Worm (Caenorhabditis elegans): ENCODE data around the gene F53F8.5.

Gene F53F8.5

ce11 chrV:20728763-20729350, 25.0 kb upstream of the F53F8.5 start, which contains the start of gene ipla-3 (continued):
- TF ChIP-seq hmg-1.1 (GFP tag; IDR thresholded peaks at IDR 0.05) (peak; percentile 71), nhr-237 (tag; optimal IDR thresholded peaks at IDR 0.05) (no peak), mep-1 (tag; optimal IDR thresholded peaks at IDR 0.05) (peak; percentile 69), nhr-28 (tag; optimal IDR thresholded peaks at IDR 0.05) (peak; percentile 84), madf-5 (GFP tag; IDR thresholded peaks at IDR 0.05) (no peak), pqm-1 (tag; optimal IDR thresholded peaks at IDR 0.05) (peak; percentile 81), nhr-102 (tag; optimal IDR thresholded peaks at IDR 0.05) (peak; percentile 71), F44E2.7 (GFP tag; IDR thresholded peaks at IDR 0.05) (no peak), unc-130 (GFP tag; optimal IDR thresholded peaks at IDR 0.05) (no peak), unc-62 (GFP tag; optimal IDR thresholded peaks at IDR 0.05 in 1 of 2) (peak in 1 of 2 experiments; percentile 84), unc-62 (tag; optimal IDR thresholded peaks at IDR 0.05) (no peak), dmd-6 (GFP tag; IDR thresholded peaks at IDR 0.05) (peak; percentile 97), dmd-9 (GFP tag; IDR thresholded peaks at IDR 0.05) (no peak), ztf-11 (tag; optimal IDR thresholded peaks at IDR 0.05) (no peak), lin-39 (tag; optimal IDR thresholded peaks at IDR 0.05) (no peak), ceh-82 (tag; optimal IDR thresholded peaks at IDR 0.05) (no peak), set-16 (GFP tag; IDR thresholded peaks at IDR 0.05) (no peak), cey-2 (tag; optimal IDR thresholded peaks at IDR 0.05; ENCODE audit: borderline replicate concordance, insufficient read depth) (no peak), arid-1 (GFP tag; conservative IDR thresholded peaks at IDR 0.05) (no peak), aly-2 (tag; optimal IDR thresholded peaks at IDR 0.05) (no peak), spr-3 (GFP tag; optimal IDR thresholded peaks at IDR 0.05) (no peak), daf-16 (GFP tag; optimal IDR thresholded peaks at IDR 0.05) (peak; percentile 77 to 97), daf-16 (tag; optimal IDR thresholded peaks at IDR 0.05) (peak; percentile 99), hlh-11 (tag; optimal IDR thresholded peaks at IDR 0.05) (peak; percentile 95), attf-4 (tag; optimal IDR thresholded peaks at IDR 0.05) (no peak), Y75B8A.6 (GFP tag; IDR thresholded peaks at IDR 0.05) (no peak), lim-7 (GFP tag; IDR thresholded peaks at IDR 0.05) (no peak), daf-8 (GFP tag; IDR thresholded peaks at IDR 0.05) (no peak), zip-2 (tag; optimal IDR thresholded peaks at IDR 0.05) (no peak), egl-43 (GFP tag; IDR thresholded peaks at IDR 0.05) (0 out of 2 replicates have a peak, but pooled peaks have one; percentile 26), nhr-10 (tag; optimal IDR thresholded peaks at IDR 0.05) (peak; percentile 12), php-3 (GFP tag; IDR thresholded peaks at IDR 0.05) (peak; percentile 72), ceh-32 (tag; optimal IDR thresholded peaks at IDR 0.05; ENCODE audit: poor library complexity) (no peak), mxl-3 (GFP tag; optimal IDR thresholded peaks at IDR 0.05) (peak; percentile 84), nhr-77 (tag; optimal IDR thresholded peaks at IDR 0.05) (peak; percentile 91), R02D3.7 (tag; optimal IDR thresholded peaks at IDR 0.05) (no peak), ceh-20 (GFP tag; IDR thresholded peaks at IDR 0.05) (peak; percentile 26; the same call in 1 of the 2 replicates), ceh-44 (GFP tag; IDR thresholded peaks at IDR 0.05) (no peak), F49E8.2 (tag; optimal IDR thresholded peaks at IDR 0.05; ENCODE audit: borderline replicate concordance) (no peak), snpc-4 (tag; optimal IDR thresholded peaks at IDR 0.05) (no peak), dpl-1 (GFP tag; optimal IDR thresholded peaks at IDR 0.05) (peak; percentile 54), ZK546.5 (tag; optimal IDR thresholded peaks at IDR 0.05) (no peak), lin-38 (GFP tag; IDR thresholded peaks at IDR 0.05) (peak; percentile 54), hlh-30 (tag; optimal IDR thresholded peaks at IDR 0.05; ENCODE audit: insufficient read depth) (peak; percentile 88), F26F4.8 (GFP tag; conservative IDR thresholded peaks at IDR 0.05) (no peak), aha-1 (tag) (peak; percentile 14), T20F7.1 (GFP tag; optimal IDR thresholded peaks at IDR 0.05) (no peak), lin-1 (GFP tag; IDR thresholded peaks at IDR 0.05) (peak; percentile 58; the same call in 1 of the 2 replicates), egl-27 (tag; optimal IDR thresholded peaks at IDR 0.05) (no peak), mdt-29 (GFP tag; IDR thresholded peaks at IDR 0.05) (no peak), nhr-41 (GFP tag; IDR thresholded peaks at IDR 0.05) (no peak), zfp-2 (tag; optimal IDR thresholded peaks at IDR 0.05) (no peak)

Data from whole organism, L4 larva.